Worm (Caenorhabditis elegans): ENCODE measurements around the gene alkb-8.

ce11 chrIII:3736302-3736701 is 27.2 kb downstream of the alkb-8 start, which contains the start of gene F34D10.4:
- TF ChIP-seq ama-1 (optimal IDR thresholded peaks at IDR 0.05), result no peak
- no peak for TF ChIP-seq lin-39 (tag; optimal IDR thresholded peaks at IDR 0.05)
- TF ChIP-seq unc-130 (tag; optimal IDR thresholded peaks at IDR 0.05), result no peak
- no peak for TF ChIP-seq F16B12.6 (tag; optimal IDR thresholded peaks at IDR 0.05)
- no peak for TF ChIP-seq unc-62 (GFP tag; optimal IDR thresholded peaks at IDR 0.05)
- no peak for TF ChIP-seq nhr-237 (tag; optimal IDR thresholded peaks at IDR 0.05)
- no peak for TF ChIP-seq pqm-1 (tag; optimal IDR thresholded peaks at IDR 0.05)
- no peak for TF ChIP-seq elt-2 (tag; optimal IDR thresholded peaks at IDR 0.05)
- no peak for TF ChIP-seq ceh-82 (tag; optimal IDR thresholded peaks at IDR 0.05)
- no peak for TF ChIP-seq nhr-76 (tag; optimal IDR thresholded peaks at IDR 0.05)
- no peak for TF ChIP-seq snpc-4 (tag; optimal IDR thresholded peaks at IDR 0.05)
- TF ChIP-seq nhr-85 (tag), result no peak
- TF ChIP-seq swsn-7 (tag; optimal IDR thresholded peaks at IDR 0.05), result no peak
- TF ChIP-seq mab-9 (GFP tag; IDR thresholded peaks at IDR 0.05), result no peak

Measured in whole organism, L1 larva.